Fruit fly (Drosophila melanogaster): Measurements from ENCODE around the gene CG7369.

CG7369 gene

DNA sequence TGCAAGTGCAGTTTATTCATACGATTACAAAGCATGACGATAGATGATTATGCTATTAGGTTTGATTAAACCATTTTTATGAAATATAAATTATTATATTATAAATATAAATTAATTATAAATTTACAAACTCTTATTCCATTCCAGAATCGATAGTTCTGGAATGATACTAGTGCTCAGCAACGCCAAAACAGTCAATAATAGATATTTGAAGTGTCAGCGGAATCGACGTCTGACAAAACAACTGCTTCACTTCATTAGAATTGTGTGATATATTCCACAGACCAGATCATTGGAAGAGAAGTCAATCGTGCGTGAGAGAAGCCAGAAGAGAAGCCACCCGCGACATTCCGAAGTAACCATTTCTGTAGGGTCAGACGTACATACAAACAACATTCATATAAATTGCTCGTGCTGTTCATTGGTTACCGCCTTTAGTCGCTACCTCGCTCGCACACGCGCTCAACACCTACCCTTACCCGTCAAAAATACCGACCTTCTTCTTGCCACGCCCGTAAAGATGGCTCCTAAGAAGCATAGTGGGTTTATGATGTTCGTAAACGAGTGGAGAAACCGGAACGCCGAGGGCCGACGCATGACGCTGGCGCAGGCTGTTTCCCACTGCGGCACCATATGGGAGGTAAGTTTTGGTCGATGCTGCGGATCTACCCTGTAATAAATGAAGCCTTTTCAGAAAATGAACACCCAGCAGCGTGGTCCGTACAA is 17.4 kb upstream of the CG7369 start (continued):
- peak in 1 of 2 experiments; percentile 59 for TF ChIP-seq tll (GFP tag; optimal IDR thresholded peaks at IDR 0.05)
- TF ChIP-seq Gug (GFP tag; IDR thresholded peaks at IDR 0.05): no peak
- no peak for TF ChIP-seq vfl (GFP tag; optimal IDR thresholded peaks at IDR 0.05)
- TF ChIP-seq Med (GFP tag): peak; percentile 70
- no peak for TF ChIP-seq CG9876 (GFP tag; optimal IDR thresholded peaks at IDR 0.05)
- TF ChIP-seq CG30020 (tag; optimal IDR thresholded peaks at IDR 0.05): peak; percentile 3
- TF ChIP-seq CG6272 (GFP tag; IDR thresholded peaks at IDR 0.05): no peak
- TF ChIP-seq Trl (optimal IDR thresholded peaks at IDR 0.05): peak; percentile 19 to 28
- no peak for TF ChIP-seq Trl (GFP tag; optimal IDR thresholded peaks at IDR 0.05)
- no peak for TF ChIP-seq sc (optimal IDR thresholded peaks at IDR 0.05)
- no peak for TF ChIP-seq sc (GFP tag; optimal IDR thresholded peaks at IDR 0.05)
- TF ChIP-seq TFAM (GFP tag; optimal IDR thresholded peaks at IDR 0.05): no peak
- TF ChIP-seq pros (GFP tag; optimal IDR thresholded peaks at IDR 0.05): peak; percentile 90
- no peak for TF ChIP-seq CG7839 (tag; optimal IDR thresholded peaks at IDR 0.05)
- TF ChIP-seq ssp (GFP tag; IDR thresholded peaks at IDR 0.05): peak; percentile 38
- TF ChIP-seq bigmax (GFP tag; optimal IDR thresholded peaks at IDR 0.05): no peak
- no peak for TF ChIP-seq CG12659 (GFP tag; optimal IDR thresholded peaks at IDR 0.05)
- peak; percentile 2 for TF ChIP-seq cg (GFP tag; optimal IDR thresholded peaks at IDR 0.05)
- no peak for TF ChIP-seq sens-2 (GFP tag; IDR thresholded peaks at IDR 0.05)
- TF ChIP-seq sd (tag; optimal IDR thresholded peaks at IDR 0.05): peak; percentile 81
- TF ChIP-seq h (optimal IDR thresholded peaks at IDR 0.05): no peak
- TF ChIP-seq CG17328 (GFP tag; IDR thresholded peaks at IDR 0.05): no peak
- TF ChIP-seq CG10209 (GFP tag; optimal IDR thresholded peaks at IDR 0.05): no peak
- TF ChIP-seq CG8388 (GFP tag; optimal IDR thresholded peaks at IDR 0.05): no peak
- no peak for TF ChIP-seq CG17912 (GFP tag; optimal IDR thresholded peaks at IDR 0.05)
- TF ChIP-seq Nf-YC (tag; optimal IDR thresholded peaks at IDR 0.05): peak; percentile 96
- peak; percentile 97 for TF ChIP-seq Nf-YB (GFP tag; optimal IDR thresholded peaks at IDR 0.05)
- no peak for TF ChIP-seq CG15073 (GFP tag; optimal IDR thresholded peaks at IDR 0.05)
- TF ChIP-seq br (optimal IDR thresholded peaks at IDR 0.05): no peak
- TF ChIP-seq ci (GFP tag; IDR thresholded peaks at IDR 0.05): 0 out of 3 replicates have a peak, but pooled peaks have one; percentile 34
- no peak for TF ChIP-seq CG10147 (GFP tag; optimal IDR thresholded peaks at IDR 0.05)
- no peak for TF ChIP-seq tap (tag; optimal IDR thresholded peaks at IDR 0.05)
- no peak for TF ChIP-seq CG2678 (tag; optimal IDR thresholded peaks at IDR 0.05)
- no peak for TF ChIP-seq CG4820 (GFP tag; optimal IDR thresholded peaks at IDR 0.05)
- no peak for TF ChIP-seq C15 (GFP tag; IDR thresholded peaks at IDR 0.05)
- no peak for TF ChIP-seq rib (GFP tag; IDR thresholded peaks at IDR 0.05)
- TF ChIP-seq CG2199 (GFP tag; IDR thresholded peaks at IDR 0.05): peak; percentile 75; the same call in 1 of the 3 replicates
- no peak for TF ChIP-seq bsh (GFP tag; optimal IDR thresholded peaks at IDR 0.05)
- TF ChIP-seq CG11085 (GFP tag; IDR thresholded peaks at IDR 0.05): no peak
- TF ChIP-seq CG5245 (GFP tag; optimal IDR thresholded peaks at IDR 0.05): no peak
- TF ChIP-seq D19B (GFP tag; optimal IDR thresholded peaks at IDR 0.05): peak; percentile 62
- TF ChIP-seq exex (tag; optimal IDR thresholded peaks at IDR 0.05): no peak
- no peak for TF ChIP-seq CG1792 (GFP tag; optimal IDR thresholded peaks at IDR 0.05)
- TF ChIP-seq CG31365 (tag; optimal IDR thresholded peaks at IDR 0.05): no peak
- TF ChIP-seq CG10267 (tag; optimal IDR thresholded peaks at IDR 0.05): peak; percentile 58
- no peak for TF ChIP-seq PHDP (tag; optimal IDR thresholded peaks at IDR 0.05)
- TF ChIP-seq CG6765 (GFP tag; optimal IDR thresholded peaks at IDR 0.05): no peak
- no peak for TF ChIP-seq HLH54F (GFP tag; optimal IDR thresholded peaks at IDR 0.05)
- no peak for TF ChIP-seq CrebB (tag; optimal IDR thresholded peaks at IDR 0.05)
- no peak for TF ChIP-seq CG18262 (tag; optimal IDR thresholded peaks at IDR 0.05)
- TF ChIP-seq insv (GFP tag; optimal IDR thresholded peaks at IDR 0.05): no peak

Measured in whole organism, embryonic.